Worm (Caenorhabditis elegans) whole organism, L4 larva: Measurements from ENCODE around the gene clec-128.

Source experiments
- D1046.2 ChIP-seq: fragments of 200-800 bp; sonication (Bioruptor generic); IDR thresholded peaks from 2 replicates; pipeline ENCODE4 v1.3.6; 2022; ENCODE audit warnings: missing genetic modification characterization, missing compliant biosample characterization
- F10B5.3 ChIP-seq: sonication (generic microtip); optimal IDR thresholded peaks from 2 replicates; lab custom pipeline; 2016; ENCODE audit warnings: mild to moderate bottlenecking, missing genetic modification characterization, missing compliant biosample characterization
- F26F4.8 ChIP-seq: fragments of 200-800 bp; sonication (Bioruptor generic); conservative IDR thresholded peaks from 2 replicates; pipeline ENCODE4 v1.3.6; 2022; ENCODE audit warnings: missing genetic modification characterization, missing compliant biosample characterization
- F37D6.2 ChIP-seq: sonication (generic microtip); optimal IDR thresholded peaks from 2 replicates; lab custom pipeline; 2016; ENCODE audit warnings: mild to moderate bottlenecking, missing genetic modification characterization, missing compliant biosample characterization
- Y75B8A.6 ChIP-seq: fragments of 200-800 bp; sonication (Bioruptor generic); IDR thresholded peaks from 2 replicates; pipeline ENCODE4 v1.3.6; 2022; ENCODE audit warnings: missing genetic modification reagents, missing genetic modification characterization, missing compliant biosample characterization
- ama-1 ChIP-seq: fragments of 150-350 bp; optimal IDR thresholded peaks from 2 replicates; lab custom pipeline; 2014; ENCODE audit warnings: inconsistent platforms, mixed read lengths
- arid-1 ChIP-seq: fragments of 200-800 bp; sonication (Bioruptor generic); conservative IDR thresholded peaks from 2 replicates; pipeline ENCODE4 v1.3.6; 2022; ENCODE audit warnings: missing genetic modification reagents, missing genetic modification characterization, missing compliant biosample characterization
- daf-19 ChIP-seq: fragments of 200-800 bp; sonication (Bioruptor generic); conservative IDR thresholded peaks from 2 replicates; pipeline ENCODE4 v1.3.6; 2022; ENCODE audit warnings: missing genetic modification characterization, missing compliant biosample characterization
- daf-8 ChIP-seq: fragments of 200-800 bp; sonication (Bioruptor generic); IDR thresholded peaks from 2 replicates; pipeline ENCODE4 v1.3.6; 2022; ENCODE audit warnings: missing genetic modification characterization, missing compliant biosample characterization
- dmd-9 ChIP-seq: fragments of 200-800 bp; sonication (Bioruptor generic); IDR thresholded peaks from 2 replicates; pipeline ENCODE4 v1.3.6; 2022; ENCODE audit warnings: missing genetic modification reagents, missing genetic modification characterization, missing compliant biosample characterization
- dve-1 ChIP-seq: sonication (generic microtip); optimal IDR thresholded peaks from 2 replicates; lab custom pipeline; 2017; ENCODE audit warnings: antibody characterized with exemption, mild to moderate bottlenecking, missing genetic modification characterization, missing compliant biosample characterization; ENCODE audit not compliant: insufficient read depth
- fkh-10 ChIP-seq: fragments of 150-350 bp; optimal IDR thresholded peaks from 2 replicates; lab custom pipeline; 2014; ENCODE audit warnings: missing biosample characterization, missing genetic modification reagents, missing genetic modification characterization
- fos-1 ChIP-seq: fragments of 150-350 bp; optimal IDR thresholded peaks from 2 replicates; lab custom pipeline; 2014; ENCODE audit warnings: missing biosample characterization, missing genetic modification characterization
- gei-8 ChIP-seq: fragments of 200-800 bp; sonication (Bioruptor generic); optimal IDR thresholded peaks from 2 replicates; lab custom pipeline; 2018; ENCODE audit warnings: mild to moderate bottlenecking, missing genetic modification characterization, missing compliant biosample characterization
- lim-7 ChIP-seq: fragments of 200-800 bp; sonication (Bioruptor generic); IDR thresholded peaks from 2 replicates; pipeline ENCODE4 v1.3.6; 2022; ENCODE audit warnings: missing genetic modification characterization, missing compliant biosample characterization
- lin-15B ChIP-seq: fragments of 150-350 bp; sonication (generic microtip); optimal IDR thresholded peaks from 3 replicates; lab custom pipeline; 2014; ENCODE audit warnings: missing biosample characterization, missing genetic modification characterization
- lin-38 ChIP-seq: fragments of 200-800 bp; sonication (Bioruptor generic); IDR thresholded peaks from 2 replicates; pipeline ENCODE4 v1.3.6; 2022; ENCODE audit warnings: missing genetic modification reagents, missing genetic modification characterization, missing compliant biosample characterization
- lin-39 ChIP-seq: fragments of 150-350 bp; optimal IDR thresholded peaks from 2 replicates; lab custom pipeline; 2014; ENCODE audit warnings: missing biosample characterization, missing genetic modification reagents, missing genetic modification characterization
- lir-3 ChIP-seq: sonication (generic microtip); optimal IDR thresholded peaks from 2 replicates; lab custom pipeline; 2016; ENCODE audit warnings: mild to moderate bottlenecking, missing genetic modification characterization, missing compliant biosample characterization
- mes-2 ChIP-seq: sonication (generic microtip); optimal IDR thresholded peaks from 2 replicates; lab custom pipeline; 2016; ENCODE audit warnings: missing genotype, mild to moderate bottlenecking, missing genetic modification characterization, missing compliant biosample characterization; ENCODE audit not compliant: poor library complexity, severe bottlenecking
- nhr-10 ChIP-seq: fragments of 150-350 bp; optimal IDR thresholded peaks from 2 replicates; lab custom pipeline; 2014; ENCODE audit warnings: missing biosample characterization, missing genetic modification characterization
- nhr-28 ChIP-seq: fragments of 150-350 bp; optimal IDR thresholded peaks from 2 replicates; lab custom pipeline; 2014; ENCODE audit warnings: missing biosample characterization, missing genetic modification characterization
- nhr-6 ChIP-seq: fragments of 150-350 bp; optimal IDR thresholded peaks from 2 replicates; lab custom pipeline; 2014; ENCODE audit warnings: missing biosample characterization, missing genetic modification characterization
- sdz-12 ChIP-seq: fragments of 200-800 bp; sonication (Bioruptor generic); optimal IDR thresholded peaks from 2 replicates; lab custom pipeline; 2018; ENCODE audit warnings: mild to moderate bottlenecking, missing genetic modification characterization, missing compliant biosample characterization
- set-16 ChIP-seq: fragments of 200-800 bp; sonication (Bioruptor generic); IDR thresholded peaks from 2 replicates; pipeline ENCODE4 v1.3.6; 2022; ENCODE audit warnings: missing genetic modification reagents, missing genetic modification characterization, missing compliant biosample characterization
- tra-1 ChIP-seq: fragments of 200-800 bp; sonication (Bioruptor generic); IDR thresholded peaks from 2 replicates; pipeline ENCODE4 v1.3.6; 2022; ENCODE audit warnings: missing genetic modification reagents, missing genetic modification characterization, missing compliant biosample characterization
- unc-62 ChIP-seq, 3 experiments: fragments of 150-350 bp in 1 of 3; sonication (generic microtip); optimal IDR thresholded peaks in 2 of 3; peaks in 1 of 3; 1 replicate in 1 of 3; 2 replicates in 2 of 3; lab custom pipeline; 2014 to 2017; ENCODE audit warnings: missing biosample characterization in 3 of 3, missing genetic modification characterization in 3 of 3, missing genetic modification reagents in 3 of 3, missing genotype in 1 of 3
- zfp-2 ChIP-seq: sonication (generic microtip); optimal IDR thresholded peaks from 2 replicates; lab custom pipeline; 2016; ENCODE audit warnings: mild to moderate bottlenecking, missing genetic modification characterization, missing compliant biosample characterization
- zfp-3 ChIP-seq: fragments of 200-800 bp; sonication (Bioruptor generic); conservative IDR thresholded peaks from 2 replicates; pipeline ENCODE4 v1.3.6; 2022; ENCODE audit warnings: missing genetic modification reagents, missing genetic modification characterization, missing compliant biosample characterization
- ztf-7 ChIP-seq: fragments of 150-350 bp; optimal IDR thresholded peaks from 2 replicates; lab custom pipeline; 2014; ENCODE audit warnings: missing biosample characterization, missing genetic modification characterization

Gene clec-128

ce11 chrII:3561561-3561960 is 9.3 kb downstream of the clec-128 start, which contains the start of gene W10G11.2:
Gene W10G11.2 (minus strand): TSS chrII:3561661.
- TF ChIP-seq fos-1 (tag; lab: Kevin White, UChicago) (no peak), zfp-3 (GFP tag; lab: Robert Waterston, UW) (no peak), zfp-2 (no peak), nhr-28 (tag; lab: Kevin White, UChicago) (no peak)

ce11 chrII:3560592-3560991 is 10.2 kb downstream of the clec-128 start, which contains the start of gene W10G11.1:
Gene W10G11.1 (minus strand): TSS chrII:3560692.
- no peak for TF ChIP-seq sdz-12 (GFP tag; lab: Kevin White, UChicago)
- no peak for TF ChIP-seq mes-2 (tag; lab: Kevin White, UChicago)
- no peak for TF ChIP-seq F26F4.8
- no peak for TF ChIP-seq lim-7
- TF ChIP-seq lin-39 (tag; lab: Kevin White, UChicago), result no peak
- no peak for TF ChIP-seq F10B5.3 (tag; lab: Kevin White, UChicago)
- TF ChIP-seq lin-15B (tag; lab: Kevin White, UChicago), result no peak
- no peak for TF ChIP-seq lir-3 (tag; lab: Kevin White, UChicago)
- TF ChIP-seq ama-1 (lab: Kevin White, UChicago), result no peak
- TF ChIP-seq nhr-10 (tag; lab: Kevin White, UChicago), result no peak
- TF ChIP-seq zfp-2, result no peak
- no peak for TF ChIP-seq dve-1 (tag; lab: Kevin White, UChicago)
- TF ChIP-seq D1046.2 (GFP tag; lab: Robert Waterston, UW), result no peak
- no peak for TF ChIP-seq tra-1 (GFP tag; lab: Robert Waterston, UW)

ce11 chrII:3557417-3557816 is 13.4 kb downstream of the clec-128 start, which contains the start of gene lgc-45:
Gene lgc-45 (plus strand): TSS chrII:3557472.
- TF ChIP-seq set-16 (GFP tag; lab: Robert Waterston, UW), result peak; percentile 53
- no peak for TF ChIP-seq dmd-9 (GFP tag; lab: Robert Waterston, UW)
- peak in 1 of 2 experiments; percentile 52 for TF ChIP-seq unc-62 (GFP tag; optimal IDR thresholded peaks at IDR 0.05 in 1 of 2; lab: Kevin White, UChicago)
- TF ChIP-seq unc-62 (tag; optimal IDR thresholded peaks at IDR 0.05; lab: Kevin White, UChicago), result no peak

ce11 chrII:3556584-3556983 is 14.2 kb downstream of the clec-128 start:
- TF ChIP-seq set-16 (GFP tag; lab: Robert Waterston, UW), result no peak
- TF ChIP-seq gei-8, result no peak
- no peak for TF ChIP-seq zfp-2
- TF ChIP-seq arid-1 (GFP tag; lab: Robert Waterston, UW), result no peak

- TF ChIP-seq nhr-6 (tag; lab: Kevin White, UChicago) (no peak), lin-38 (GFP tag; lab: Robert Waterston, UW) (peak; percentile 60), fkh-10 (GFP tag; lab: Kevin White, UChicago) (no peak), F37D6.2 (tag; lab: Kevin White, UChicago) (no peak), lim-7 (no peak), ztf-7 (tag; lab: Kevin White, UChicago) (no peak), nhr-28 (tag; lab: Kevin White, UChicago) (peak; percentile 1), daf-19 (GFP tag; lab: Robert Waterston, UW) (no peak), daf-8 (no peak)
- TF ChIP-seq, all 104 proteins: peak for 2
Measured at ce11 chrII:3555281-3555680, 15.5 kb downstream of the clec-128 start.

- TF ChIP-seq Y75B8A.6 (no peak), lin-38 (GFP tag; lab: Robert Waterston, UW) (peak; percentile 82)
Measured at ce11 chrII:3554673-3555072, 16.2 kb downstream of the clec-128 start.
